Worm (Caenorhabditis elegans): Measurements from ENCODE around the gene Y48A5A.3.

DNA sequence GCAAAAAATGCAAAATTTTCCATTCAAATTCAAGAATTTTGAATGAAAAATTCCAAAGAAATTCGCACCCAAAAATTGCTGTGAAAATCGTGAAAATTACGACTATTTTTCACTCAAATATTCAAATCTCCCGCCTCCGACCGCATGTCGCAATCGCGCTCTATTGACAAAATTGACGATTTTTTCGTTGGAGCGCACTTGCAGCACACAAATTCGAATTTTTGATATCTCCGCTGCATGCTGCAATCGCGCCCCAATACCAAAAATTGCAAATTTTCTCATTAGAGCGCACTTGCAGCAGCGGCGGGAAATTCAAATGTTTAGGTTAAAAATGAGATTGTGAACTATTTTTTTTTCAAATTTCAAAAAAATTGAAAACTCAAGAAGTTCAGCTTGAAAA, 28.2 kb downstream of the Y48A5A.3 start:
- TF ChIP-seq F57A8.1 (GFP tag; optimal IDR thresholded peaks at IDR 0.05) (no peak), Y53F4B.3 (GFP tag; IDR thresholded peaks at IDR 0.05) (no peak), ccch-3 (GFP tag; optimal IDR thresholded peaks at IDR 0.05) (no peak), F52B5.7 (tag; optimal IDR thresholded peaks at IDR 0.05) (no peak)
